Worm (Caenorhabditis elegans): ENCODE data around the gene sdf-9.

sdf-9 gene

DNA sequence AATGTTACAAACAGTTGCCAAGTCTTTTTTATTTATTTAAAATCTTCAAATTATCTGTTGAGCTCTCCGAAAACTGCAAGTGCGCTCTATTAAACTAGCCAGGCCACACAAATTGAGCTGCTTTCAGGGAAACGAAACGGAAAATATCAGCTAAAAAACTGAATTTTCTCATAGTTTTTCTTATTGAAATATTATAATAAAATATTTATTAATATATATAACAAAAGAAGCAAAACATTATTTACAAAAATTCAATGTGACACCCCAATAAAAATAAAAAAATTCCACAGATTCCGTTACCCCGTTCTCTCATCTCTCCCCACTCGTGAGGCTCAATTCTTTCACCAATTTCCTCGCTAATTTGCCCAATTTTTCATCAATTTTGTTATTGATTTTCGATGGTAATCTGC is 34.5 kb downstream of the sdf-9 start:
- no peak for TF ChIP-seq nhr-129 (tag; optimal IDR thresholded peaks at IDR 0.05)
- TF ChIP-seq elt-3 (tag; optimal IDR thresholded peaks at IDR 0.05) = no peak
- no peak for TF ChIP-seq ceh-82 (tag; optimal IDR thresholded peaks at IDR 0.05)
- TF ChIP-seq mdl-1 (tag; optimal IDR thresholded peaks at IDR 0.05) = no peak
- TF ChIP-seq zag-1 (tag; optimal IDR thresholded peaks at IDR 0.05) = no peak
- no peak for TF ChIP-seq skn-1 (tag; optimal IDR thresholded peaks at IDR 0.05)
- no peak for TF ChIP-seq ZK546.5 (tag; optimal IDR thresholded peaks at IDR 0.05)
- TF ChIP-seq unc-62 (GFP tag; optimal IDR thresholded peaks at IDR 0.05) = no peak
- no peak for TF ChIP-seq nhr-25 (tag; optimal IDR thresholded peaks at IDR 0.05)
- TF ChIP-seq nhr-23 (tag; optimal IDR thresholded peaks at IDR 0.05) = no peak
- TF ChIP-seq lsy-2 (tag; optimal IDR thresholded peaks at IDR 0.05) = peak in 1 of 2 experiments; percentile 35
- TF ChIP-seq nhr-10 (tag; optimal IDR thresholded peaks at IDR 0.05) = no peak
- TF ChIP-seq sma-9 (GFP tag; optimal IDR thresholded peaks at IDR 0.05) = peak; percentile 1
- no peak for TF ChIP-seq sma-9 (tag; optimal IDR thresholded peaks at IDR 0.05)
- no peak for TF ChIP-seq ztf-11 (tag; optimal IDR thresholded peaks at IDR 0.05)
- peak; percentile 74 for TF ChIP-seq unc-55 (GFP tag; optimal IDR thresholded peaks at IDR 0.05)
- no peak for TF ChIP-seq nhr-237 (tag; optimal IDR thresholded peaks at IDR 0.05)

DNA sequence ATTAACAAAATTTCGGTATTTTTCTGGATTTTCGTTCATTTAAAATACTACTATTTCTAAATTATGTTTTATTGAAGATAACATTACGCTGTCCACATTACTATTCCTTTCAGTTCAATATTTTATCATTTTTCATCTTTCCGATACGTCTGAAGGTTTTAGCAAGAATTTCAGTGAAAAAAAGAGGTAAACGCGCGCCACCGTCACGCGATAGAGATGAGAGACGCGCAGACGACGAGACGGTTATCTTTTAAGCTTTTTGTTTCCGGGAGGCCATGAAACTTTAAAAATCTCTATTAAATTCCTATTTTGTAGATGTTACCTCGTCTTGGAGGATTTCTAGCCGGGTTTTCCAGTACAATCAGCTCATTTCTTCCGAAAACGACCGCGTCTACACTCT is 39.7 kb downstream of the sdf-9 start, which contains the start of gene mrps-12:
Gene mrps-12, plus strand, starts transcription at position 316 of the 400 bp plus-strand sequence.
- peak; percentile 54 for TF ChIP-seq C34F6.9 (tag; optimal IDR thresholded peaks at IDR 0.05)
- no peak for TF ChIP-seq mab-5 (tag; optimal IDR thresholded peaks at IDR 0.05)
- TF ChIP-seq Y55F3AM.14 (GFP tag; optimal IDR thresholded peaks at IDR 0.05) = no peak
- TF ChIP-seq R02D3.7 (tag; optimal IDR thresholded peaks at IDR 0.05) = no peak
- TF ChIP-seq nhr-21 (tag; optimal IDR thresholded peaks at IDR 0.05) = no peak
- no peak for TF ChIP-seq ztf-1 (GFP tag; conservative IDR thresholded peaks at IDR 0.05)
- TF ChIP-seq skn-1 (tag; optimal IDR thresholded peaks at IDR 0.05) = no peak
- TF ChIP-seq crh-2 (tag; optimal IDR thresholded peaks at IDR 0.05) = no peak
- TF ChIP-seq unc-55 (GFP tag; optimal IDR thresholded peaks at IDR 0.05) = peak; percentile 8
- TF ChIP-seq nhr-25 (tag; optimal IDR thresholded peaks at IDR 0.05) = peak; percentile 4
- TF ChIP-seq lsy-2 (tag; optimal IDR thresholded peaks at IDR 0.05) = peak in 1 of 2 experiments; percentile 42

DNA sequence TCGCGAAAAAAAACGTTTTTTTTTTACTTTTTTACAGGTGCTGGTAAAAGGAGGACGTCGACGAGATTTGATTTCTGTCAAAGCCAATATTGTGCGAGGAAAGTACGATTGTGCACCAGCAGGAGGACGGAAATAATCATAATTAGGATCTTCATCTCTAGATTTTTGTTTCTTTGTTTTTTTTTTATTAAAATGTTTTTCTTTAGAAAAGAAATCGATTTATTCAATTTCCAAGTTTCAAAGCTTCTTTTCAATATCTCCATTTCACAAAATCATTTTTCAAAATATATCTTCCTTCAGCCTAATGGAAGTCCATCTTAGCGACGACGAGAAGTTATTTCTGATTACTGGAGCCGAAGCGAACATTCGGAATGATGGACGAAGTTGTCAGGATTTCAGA is 40.5 kb downstream of the sdf-9 start, which contains the start of gene exos-7:
Gene exos-7, plus strand, starts transcription at position 301 of the 400 bp plus-strand sequence.
- TF ChIP-seq skn-1 (tag; optimal IDR thresholded peaks at IDR 0.05) = no peak

DNA sequence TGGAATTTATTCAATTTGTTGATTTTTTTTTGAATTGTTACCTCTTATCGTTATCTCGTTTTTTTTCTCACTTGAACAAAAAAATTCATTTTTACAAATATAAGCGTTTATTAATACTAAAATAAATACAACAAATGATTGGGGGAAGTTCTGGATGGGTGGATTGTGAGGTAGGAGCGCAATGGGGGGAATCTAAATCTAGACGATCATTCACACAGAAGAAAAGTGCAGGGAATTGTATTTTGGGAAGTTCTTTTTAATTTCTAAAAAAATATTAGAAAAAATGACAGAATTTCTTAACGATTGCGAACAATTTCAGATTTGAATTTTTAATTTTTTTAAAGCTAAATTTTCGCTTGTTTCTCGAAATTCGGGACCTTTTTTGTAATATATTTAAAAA is 43.5 kb downstream of the sdf-9 start:
- TF ChIP-seq nhr-129 (tag; optimal IDR thresholded peaks at IDR 0.05) (no peak), R02D3.7 (tag; optimal IDR thresholded peaks at IDR 0.05) (no peak), ztf-1 (GFP tag; conservative IDR thresholded peaks at IDR 0.05) (no peak), egl-27 (tag; optimal IDR thresholded peaks at IDR 0.05) (no peak), lin-13 (GFP tag; optimal IDR thresholded peaks at IDR 0.05) (no peak), sma-3 (GFP tag; optimal IDR thresholded peaks at IDR 0.05) (no peak), gmeb-1 (tag; optimal IDR thresholded peaks at IDR 0.05) (no peak), elt-3 (tag; optimal IDR thresholded peaks at IDR 0.05) (no peak), ztf-4 (tag; optimal IDR thresholded peaks at IDR 0.05) (no peak), mdl-1 (tag; optimal IDR thresholded peaks at IDR 0.05) (no peak), sma-9 (GFP tag; optimal IDR thresholded peaks at IDR 0.05) (no peak), sma-9 (tag; optimal IDR thresholded peaks at IDR 0.05) (no peak), snpc-4 (tag; optimal IDR thresholded peaks at IDR 0.05) (no peak), nhr-6 (tag; optimal IDR thresholded peaks at IDR 0.05) (no peak)

DNA sequence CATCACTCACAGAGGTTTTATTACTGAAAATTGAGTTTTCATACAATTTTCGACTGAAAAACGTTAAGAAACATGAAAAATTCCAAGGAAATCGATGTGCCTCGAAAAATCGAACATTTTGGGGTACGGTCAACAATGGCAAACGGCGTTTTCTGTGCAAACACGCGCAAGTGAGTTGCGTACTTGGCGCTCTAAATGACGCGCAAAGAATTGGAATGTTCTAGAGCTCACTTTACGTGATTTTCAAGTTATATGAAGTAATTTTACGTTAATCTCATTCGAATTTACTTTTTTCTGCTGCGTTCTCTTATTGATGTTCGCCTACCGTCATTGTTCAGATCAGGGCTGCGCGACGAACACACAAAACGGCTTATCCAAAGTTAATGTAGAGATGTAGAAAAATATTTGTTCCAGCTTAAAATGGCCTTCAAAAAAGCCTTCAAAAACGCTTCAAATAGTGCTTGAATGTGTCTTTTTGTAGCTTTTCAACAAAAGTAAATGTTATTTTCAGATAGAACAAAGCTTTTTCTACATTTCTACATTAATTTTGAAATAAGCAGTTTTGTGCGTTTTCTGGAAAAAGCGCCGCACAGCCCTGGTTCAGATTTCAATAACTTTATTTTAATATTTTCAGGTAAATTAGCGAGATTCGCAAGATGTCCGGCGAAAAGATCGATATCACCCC is 47.6 kb downstream of the sdf-9 start, which contains the start of the genes F31D4.2 and fkb-6:
Gene F31D4.2, minus strand, starts transcription at position 23 of the 685 bp plus-strand sequence.
Gene fkb-6, plus strand, starts transcription at position 635 of the 685 bp plus-strand sequence.
- TF ChIP-seq egl-27 (tag; optimal IDR thresholded peaks at IDR 0.05) (peak; percentile 30), ZK546.5 (tag; optimal IDR thresholded peaks at IDR 0.05) (no peak), blmp-1 (tag; optimal IDR thresholded peaks at IDR 0.05; ENCODE audit: insufficient read depth) (no peak), mdl-1 (tag; optimal IDR thresholded peaks at IDR 0.05) (no peak), skn-1 (tag; optimal IDR thresholded peaks at IDR 0.05) (no peak), Y55F3AM.14 (GFP tag; optimal IDR thresholded peaks at IDR 0.05) (no peak), sma-3 (GFP tag; optimal IDR thresholded peaks at IDR 0.05) (peak; percentile 75), elt-3 (tag; optimal IDR thresholded peaks at IDR 0.05) (no peak), ztf-11 (tag; optimal IDR thresholded peaks at IDR 0.05) (no peak), nhr-11 (tag; optimal IDR thresholded peaks at IDR 0.05) (no peak), lsy-2 (tag; optimal IDR thresholded peaks at IDR 0.05) (peak; percentile 93 to 98), nhr-10 (tag; optimal IDR thresholded peaks at IDR 0.05) (no peak), F13H6.1 (tag; optimal IDR thresholded peaks at IDR 0.05) (peak; percentile 64), alr-1 (tag; optimal IDR thresholded peaks at IDR 0.05) (no peak), fos-1 (tag; optimal IDR thresholded peaks at IDR 0.05) (peak; percentile 41), zag-1 (tag; optimal IDR thresholded peaks at IDR 0.05) (peak; percentile 25), crh-2 (tag; optimal IDR thresholded peaks at IDR 0.05) (peak; percentile 77), ama-1 (optimal IDR thresholded peaks at IDR 0.05) (peak; percentile 81), snpc-4 (tag; optimal IDR thresholded peaks at IDR 0.05) (peak; percentile 56), unc-55 (GFP tag; optimal IDR thresholded peaks at IDR 0.05) (peak; percentile 92), nhr-6 (tag; optimal IDR thresholded peaks at IDR 0.05) (no peak), mab-5 (tag; optimal IDR thresholded peaks at IDR 0.05) (peak; percentile 33), nhr-25 (tag; optimal IDR thresholded peaks at IDR 0.05) (peak; percentile 22), unc-62 (GFP tag; optimal IDR thresholded peaks at IDR 0.05) (no peak), lin-11 (tag; optimal IDR thresholded peaks at IDR 0.05) (peak; percentile 54), nhr-23 (tag; optimal IDR thresholded peaks at IDR 0.05) (no peak), ceh-82 (tag; optimal IDR thresholded peaks at IDR 0.05) (no peak), gmeb-1 (tag; optimal IDR thresholded peaks at IDR 0.05) (peak; percentile 69), nhr-21 (tag; optimal IDR thresholded peaks at IDR 0.05) (peak; percentile 21), nhr-77 (tag; optimal IDR thresholded peaks at IDR 0.05) (no peak), sem-4 (tag; optimal IDR thresholded peaks at IDR 0.05) (peak; percentile 1)
